Fruit fly (Drosophila melanogaster) whole organism, prepupa: ENCODE measurements around the gene CG17768.

Experiments
- Blimp-1 ChIP-seq: fragments of 200-800 bp; sonication (Bioruptor generic); optimal IDR thresholded peaks from 3 replicates; lab custom pipeline; 2017; ENCODE audit warnings: missing biosample characterization, missing genetic modification characterization, mild to moderate bottlenecking, moderate library complexity, missing genetic modification reagents
- CG10631 ChIP-seq: fragments of 200-800 bp; sonication (Bioruptor generic); optimal IDR thresholded peaks from 2 replicates; lab custom pipeline; 2016; ENCODE audit warnings: missing biosample characterization, missing genetic modification characterization
- CG11294 ChIP-seq: fragments of 200-800 bp; sonication (Bioruptor generic); IDR thresholded peaks from 2 replicates; pipeline ENCODE4 v1.3.6; 2022; ENCODE audit warnings: missing biosample characterization, missing genetic modification characterization
- CG11762 ChIP-seq: fragments of 200-800 bp; sonication (Bioruptor generic); optimal IDR thresholded peaks from 3 replicates; lab custom pipeline; 2016; ENCODE audit warnings: missing biosample characterization, missing genetic modification characterization; ENCODE audit not compliant: insufficient read depth
- CG15336 ChIP-seq: fragments of 200-800 bp; sonication (Bioruptor generic); IDR thresholded peaks from 2 replicates; pipeline ENCODE4 v1.3.6; 2022; ENCODE audit warnings: missing biosample characterization, missing genetic modification characterization
- CG1621 ChIP-seq: fragments of 200-800 bp; sonication (Bioruptor generic); optimal IDR thresholded peaks from 3 replicates; lab custom pipeline; 2018; ENCODE audit warnings: missing biosample characterization, mild to moderate bottlenecking, missing genetic modification characterization
- CG16779 ChIP-seq: fragments of 200-800 bp; sonication (Bioruptor generic); optimal IDR thresholded peaks from 3 replicates; lab custom pipeline; 2017; ENCODE audit warnings: missing biosample characterization, mild to moderate bottlenecking, missing genetic modification characterization
- CG3032 ChIP-seq: fragments of 200-800 bp; optimal IDR thresholded peaks from 2 replicates; lab custom pipeline; 2019; ENCODE audit warnings: missing biosample characterization, mild to moderate bottlenecking, missing genetic modification characterization, moderate library complexity
- CG31627 ChIP-seq: fragments of 200-800 bp; sonication (Bioruptor generic); optimal IDR thresholded peaks from 3 replicates; lab custom pipeline; 2016; ENCODE audit warnings: missing biosample characterization, missing genetic modification characterization
- CG34406 ChIP-seq: fragments of 200-800 bp; sonication (Bioruptor generic); optimal IDR thresholded peaks from 3 replicates; lab custom pipeline; 2016; ENCODE audit warnings: missing biosample characterization, missing genetic modification characterization
- CG3919 ChIP-seq: fragments of 200-800 bp; sonication (Bioruptor generic); optimal IDR thresholded peaks from 3 replicates; lab custom pipeline; 2016; ENCODE audit warnings: missing biosample characterization, missing genetic modification characterization
- CG6792 ChIP-seq: fragments of 200-800 bp; sonication (Bioruptor generic); optimal IDR thresholded peaks from 3 replicates; lab custom pipeline; 2016; ENCODE audit warnings: missing biosample characterization, missing genetic modification characterization
- CG6808 ChIP-seq: fragments of 200-800 bp; sonication (Bioruptor generic); optimal IDR thresholded peaks from 3 replicates; lab custom pipeline; 2017; ENCODE audit warnings: missing biosample characterization, missing genetic modification characterization, mild to moderate bottlenecking, moderate library complexity, missing genetic modification reagents
- CG6854 ChIP-seq: fragments of 200-800 bp; sonication (Bioruptor generic); optimal IDR thresholded peaks from 2 replicates; lab custom pipeline; 2017; ENCODE audit warnings: missing biosample characterization, mild to moderate bottlenecking, missing genetic modification characterization
- CG7368 ChIP-seq: fragments of 200-800 bp; sonication (Bioruptor generic); optimal IDR thresholded peaks from 3 replicates; lab custom pipeline; 2016; ENCODE audit warnings: missing biosample characterization, missing genetic modification characterization
- CG8119 ChIP-seq: fragments of 200-800 bp; sonication (Bioruptor generic); IDR thresholded peaks from 3 replicates; pipeline ENCODE4 v1.3.6; 2022; ENCODE audit warnings: missing biosample characterization, missing genetic modification characterization
- CG8319 ChIP-seq: fragments of 200-800 bp; sonication (Bioruptor generic); optimal IDR thresholded peaks from 3 replicates; lab custom pipeline; 2016; ENCODE audit warnings: missing biosample characterization, missing genetic modification characterization
- CG9139 ChIP-seq: fragments of 200-800 bp; sonication (Bioruptor generic); optimal IDR thresholded peaks from 3 replicates; lab custom pipeline; 2017; ENCODE audit warnings: missing biosample characterization, mild to moderate bottlenecking, missing genetic modification characterization
- Eip75B ChIP-seq: fragments of 200-800 bp; sonication (Bioruptor generic); optimal IDR thresholded peaks from 3 replicates; lab custom pipeline; 2016; ENCODE audit warnings: missing biosample characterization, missing genetic modification characterization
- Eip78C ChIP-seq: fragments of 200-800 bp; sonication (Bioruptor generic); peaks from one replicate; lab custom pipeline; 2016; ENCODE audit warnings: missing biosample characterization, missing genetic modification characterization
- Eip93F ChIP-seq: fragments of 200-800 bp; sonication (Bioruptor generic); optimal IDR thresholded peaks from 2 replicates; lab custom pipeline; 2016; ENCODE audit warnings: missing biosample characterization, mild to moderate bottlenecking, missing genetic modification characterization
- Ets21C ChIP-seq: fragments of 200-800 bp; sonication (Bioruptor generic); optimal IDR thresholded peaks from 3 replicates; lab custom pipeline; 2016; ENCODE audit warnings: missing biosample characterization, missing genetic modification characterization
- Ets96B ChIP-seq: fragments of 200-800 bp; optimal IDR thresholded peaks from 2 replicates; lab custom pipeline; 2019; ENCODE audit warnings: missing biosample characterization, mild to moderate bottlenecking, missing genetic modification characterization, moderate library complexity
- Gug ChIP-seq: fragments of 200-800 bp; sonication (Bioruptor generic); IDR thresholded peaks from 2 replicates; pipeline ENCODE4 v1.3.6; 2022; ENCODE audit warnings: missing biosample characterization, missing genetic modification characterization
- Hr38 ChIP-seq: sonication (Bioruptor generic); optimal IDR thresholded peaks from 2 replicates; lab custom pipeline; 2016; ENCODE audit warnings: missing biosample characterization, missing genetic modification characterization
- Hr39 ChIP-seq: fragments of 200-800 bp; sonication (Bioruptor generic); optimal IDR thresholded peaks from 2 replicates; lab custom pipeline; 2016; ENCODE audit warnings: missing biosample characterization, missing genetic modification characterization
- Hr4 ChIP-seq: fragments of 200-800 bp; sonication (Bioruptor generic); optimal IDR thresholded peaks from 3 replicates; lab custom pipeline; 2016; ENCODE audit warnings: missing biosample characterization, missing genetic modification characterization
- OdsH ChIP-seq: fragments of 200-800 bp; sonication (Bioruptor generic); optimal IDR thresholded peaks from 3 replicates; lab custom pipeline; 2016; ENCODE audit warnings: missing biosample characterization, missing genetic modification characterization
- Smox ChIP-seq: fragments of 200-800 bp; sonication (Bioruptor generic); optimal IDR thresholded peaks from 3 replicates; lab custom pipeline; 2016; ENCODE audit warnings: missing biosample characterization, missing genetic modification characterization
- Sox102F ChIP-seq: fragments of 200-800 bp; sonication (Bioruptor generic); optimal IDR thresholded peaks from 2 replicates; lab custom pipeline; 2016; ENCODE audit warnings: missing biosample characterization, mild to moderate bottlenecking, missing genetic modification characterization
- Sox14 ChIP-seq: fragments of 200-800 bp; sonication (Bioruptor generic); optimal IDR thresholded peaks from 3 replicates; lab custom pipeline; 2016; ENCODE audit warnings: missing biosample characterization, missing genetic modification characterization
- Sox15 ChIP-seq: fragments of 200-800 bp; sonication (Bioruptor generic); optimal IDR thresholded peaks from 3 replicates; lab custom pipeline; 2016; ENCODE audit warnings: missing biosample characterization, missing genetic modification characterization
- acj6 ChIP-seq: fragments of 200-800 bp; sonication (Bioruptor generic); optimal IDR thresholded peaks from 3 replicates; lab custom pipeline; 2016; ENCODE audit warnings: missing biosample characterization, missing genetic modification characterization
- cyc ChIP-seq: fragments of 200-800 bp; sonication (Bioruptor generic); optimal IDR thresholded peaks from 3 replicates; lab custom pipeline; 2016; ENCODE audit warnings: missing biosample characterization, missing genetic modification characterization
- dac ChIP-seq: fragments of 200-800 bp; sonication (Bioruptor generic); optimal IDR thresholded peaks from 2 replicates; lab custom pipeline; 2017; ENCODE audit warnings: missing biosample characterization, mild to moderate bottlenecking, missing genetic modification characterization
- dsx ChIP-seq: fragments of 200-800 bp; optimal IDR thresholded peaks from 3 replicates; lab custom pipeline; 2019; ENCODE audit warnings: missing biosample characterization, mild to moderate bottlenecking, missing genetic modification characterization, moderate library complexity; ENCODE audit not compliant: poor library complexity, severe bottlenecking
- esn ChIP-seq: fragments of 200-800 bp; sonication (Bioruptor generic); optimal IDR thresholded peaks from 2 replicates; lab custom pipeline; 2016; ENCODE audit warnings: missing biosample characterization, mild to moderate bottlenecking, missing genetic modification characterization, moderate library complexity
- fd59A ChIP-seq: fragments of 200-800 bp; sonication (Bioruptor generic); optimal IDR thresholded peaks from 2 replicates; lab custom pipeline; 2017; ENCODE audit warnings: missing biosample characterization, mild to moderate bottlenecking, missing genetic modification characterization, missing genetic modification reagents
- lz ChIP-seq: fragments of 200-800 bp; sonication (Bioruptor generic); optimal IDR thresholded peaks from 3 replicates; lab custom pipeline; 2016; ENCODE audit warnings: missing biosample characterization, missing genetic modification characterization
- net ChIP-seq: fragments of 200-800 bp; sonication (Bioruptor generic); optimal IDR thresholded peaks from 3 replicates; lab custom pipeline; 2016; ENCODE audit warnings: missing biosample characterization, missing genetic modification characterization
- pdm3 ChIP-seq: fragments of 200-800 bp; sonication (Bioruptor generic); optimal IDR thresholded peaks from 3 replicates; lab custom pipeline; 2016; ENCODE audit warnings: missing biosample characterization, missing genetic modification characterization
- spab ChIP-seq: fragments of 200-800 bp; sonication (Bioruptor generic); optimal IDR thresholded peaks from 2 replicates; lab custom pipeline; 2017; ENCODE audit warnings: missing biosample characterization, mild to moderate bottlenecking, missing genetic modification characterization, missing genetic modification reagents
- ss ChIP-seq, 2 experiments: fragments of 200-800 bp; sonication (Bioruptor generic); optimal IDR thresholded peaks; 2 replicates in 1 of 2; 3 replicates in 1 of 2; lab custom pipeline; 2017 to 2018; ENCODE audit warnings: mild to moderate bottlenecking in 2 of 2, missing biosample characterization in 2 of 2, missing genetic modification characterization in 2 of 2, moderate library complexity in 1 of 2
- svp ChIP-seq: fragments of 200-800 bp; sonication (Bioruptor generic); peaks from one replicate; lab custom pipeline; 2016; ENCODE audit warnings: missing biosample characterization, missing genetic modification characterization
- vri ChIP-seq: fragments of 200-800 bp; sonication (Bioruptor generic); optimal IDR thresholded peaks from 3 replicates; lab custom pipeline; 2016; ENCODE audit warnings: missing biosample characterization, mild to moderate bottlenecking, missing genetic modification characterization

CG17768 gene

DNA sequence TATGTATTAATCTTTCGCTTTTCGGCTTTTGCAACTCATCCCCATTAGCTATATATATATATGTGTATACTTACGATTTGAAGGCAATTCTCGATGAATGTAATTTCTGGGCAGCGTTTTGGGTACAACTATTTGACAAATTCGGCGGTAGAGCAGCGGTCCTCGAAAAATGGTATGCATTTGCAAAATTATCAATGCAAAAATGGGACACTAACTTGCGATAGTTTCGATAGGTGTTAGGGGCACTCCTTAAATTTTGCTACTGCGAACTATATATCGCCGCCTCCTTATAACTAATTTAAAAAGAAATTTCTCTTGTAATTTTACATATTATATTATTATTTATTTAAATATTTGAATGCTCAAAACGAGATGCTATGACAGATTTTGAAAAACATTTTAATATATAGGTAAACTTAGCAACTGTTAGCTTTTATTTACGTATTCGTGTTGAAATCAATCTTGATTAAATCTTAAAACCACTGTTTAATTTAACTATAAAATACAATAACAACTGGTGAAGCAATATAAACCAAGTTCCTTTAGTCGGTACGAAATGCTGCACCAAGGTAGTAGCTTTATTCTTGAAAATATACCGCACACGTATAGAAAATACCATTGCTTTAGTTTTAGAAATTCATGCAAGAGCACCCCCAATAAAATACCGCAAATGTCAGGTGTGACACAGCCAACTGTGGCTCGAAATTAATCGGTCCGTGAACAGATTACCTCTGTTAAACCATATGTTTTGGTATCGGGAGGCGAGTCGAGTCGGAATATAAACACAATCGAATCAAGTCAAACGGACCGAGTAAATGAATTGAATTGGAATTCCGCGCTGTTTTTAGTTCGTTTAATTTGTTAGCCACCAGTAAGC is 8.5 kb upstream of the CG17768 start, which contains the start of the genes CG5355 and Klp31E:
Gene CG5355, minus strand, starts transcription at position 213 of the 877 bp plus-strand sequence.
Gene Klp31E, plus strand, starts transcription at position 767 of the 877 bp plus-strand sequence.
- peak; percentile 59 for TF ChIP-seq lz (GFP tag; lab: Kevin White, UChicago)
- peak; percentile 16 for TF ChIP-seq CG6854 (GFP tag; lab: Kevin White, UChicago)
- peak; percentile 42 for TF ChIP-seq CG6792 (GFP tag; lab: Kevin White, UChicago)
- TF ChIP-seq cyc (GFP tag; lab: Kevin White, UChicago), result peak; percentile 47
- no peak for TF ChIP-seq Hr38 (GFP tag; lab: Kevin White, UChicago)
- peak; percentile 50 for TF ChIP-seq acj6 (GFP tag; lab: Kevin White, UChicago)
- TF ChIP-seq Hr4 (GFP tag; lab: Kevin White, UChicago), result no peak
- no peak for TF ChIP-seq Eip75B (GFP tag; lab: Kevin White, UChicago)
- peak; percentile 63 for TF ChIP-seq CG31627
- TF ChIP-seq esn, result peak; percentile 54
- TF ChIP-seq Ets96B, result peak; percentile 46
- peak; percentile 79 for TF ChIP-seq CG3032 (tag; lab: Kevin White, UChicago)
- no peak for TF ChIP-seq Sox14 (GFP tag; lab: Kevin White, UChicago)
- TF ChIP-seq Smox, result no peak
- no peak for TF ChIP-seq CG1621 (tag; lab: Kevin White, UChicago)
- no peak for TF ChIP-seq CG11294 (GFP tag; lab: Robert Waterston, UW)
- TF ChIP-seq Eip93F (GFP tag; lab: Kevin White, UChicago), result peak; percentile 52
- TF ChIP-seq OdsH (GFP tag; lab: Kevin White, UChicago), result peak; percentile 69
- TF ChIP-seq Ets21C, result peak; percentile 39
- no peak for TF ChIP-seq CG3919 (GFP tag; lab: Kevin White, UChicago)
- 0 out of 2 replicates have a peak, but pooled peaks have one; percentile 41 for TF ChIP-seq Gug (GFP tag; lab: Robert Waterston, UW)
- TF ChIP-seq Eip78C (GFP tag; lab: Kevin White, UChicago), result peak; percentile 87
- TF ChIP-seq CG34406, result no peak
- TF ChIP-seq dac (GFP tag; lab: Kevin White, UChicago), result no peak
- TF ChIP-seq Blimp-1, result peak; percentile 43
- TF ChIP-seq Hr39, result peak; percentile 59
- TF ChIP-seq CG10631, result peak; percentile 78
- TF ChIP-seq vri (GFP tag; lab: Kevin White, UChicago), result no peak
- TF ChIP-seq net, result no peak
- TF ChIP-seq Sox15 (GFP tag; lab: Kevin White, UChicago), result peak; percentile 65

DNA sequence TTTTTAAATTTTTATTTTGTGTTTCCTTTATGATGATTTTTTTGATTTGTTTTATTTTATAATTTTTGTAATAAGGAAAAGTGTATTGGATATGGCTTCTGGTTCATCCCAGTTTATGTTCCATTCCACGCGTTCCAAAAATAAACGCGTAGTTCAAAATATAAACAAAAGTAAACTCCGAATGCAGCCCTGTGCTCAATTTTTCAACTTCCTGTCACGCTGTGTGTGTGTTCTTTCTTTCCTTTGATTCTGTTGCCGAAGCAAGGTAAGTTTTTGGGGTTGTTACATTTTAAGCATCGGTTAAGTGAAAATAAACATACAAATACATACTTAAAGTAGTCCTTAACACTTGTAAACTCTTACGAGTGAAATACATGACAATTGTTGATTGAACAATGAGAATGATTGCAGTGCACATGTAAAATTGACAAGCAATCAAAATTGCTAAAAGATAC is 3.1 kb upstream of the CG17768 start, which contains the start of the genes Ip259 and RpS27A:
Gene Ip259, plus strand, starts transcription at position 231 of the 455 bp plus-strand sequence.
Gene RpS27A, plus strand, starts transcription at position 231 of the 455 bp plus-strand sequence.
- TF ChIP-seq Smox (no peak), CG16779 (no peak), CG11294 (GFP tag; lab: Robert Waterston, UW) (no peak), CG8119 (peak; percentile 36; the same call in 1 of the 3 replicates), cyc (GFP tag; lab: Kevin White, UChicago) (peak; percentile 76), svp (GFP tag; lab: Kevin White, UChicago) (no peak), CG8319 (GFP tag; lab: Kevin White, UChicago) (peak; percentile 60), net (no peak), vri (GFP tag; lab: Kevin White, UChicago) (no peak), Sox102F (GFP tag; lab: Kevin White, UChicago) (no peak), acj6 (GFP tag; lab: Kevin White, UChicago) (peak; percentile 70), Eip75B (GFP tag; lab: Kevin White, UChicago) (no peak), Hr38 (GFP tag; lab: Kevin White, UChicago) (no peak), CG9139 (GFP tag; lab: Kevin White, UChicago) (peak; percentile 61), CG11762 (GFP tag; lab: Kevin White, UChicago) (peak; percentile 27), CG7368 (no peak), spab (GFP tag; lab: Kevin White, UChicago) (no peak), Ets21C (peak; percentile 6), Sox15 (GFP tag; lab: Kevin White, UChicago) (peak; percentile 47), CG3919 (GFP tag; lab: Kevin White, UChicago) (no peak), pdm3 (GFP tag; lab: Kevin White, UChicago) (no peak), ss (GFP tag; optimal IDR thresholded peaks at IDR 0.05; lab: Kevin White, UChicago) (peak in 1 of 2 experiments; percentile 77), fd59A (GFP tag; lab: Kevin White, UChicago) (peak; percentile 56), Sox14 (GFP tag; lab: Kevin White, UChicago) (no peak), esn (peak; percentile 85), Hr39 (no peak), dsx (GFP tag; lab: Kevin White, UChicago) (no peak), CG6808 (GFP tag; lab: Kevin White, UChicago) (no peak), CG15336 (GFP tag; lab: Robert Waterston, UW) (no peak), Eip93F (GFP tag; lab: Kevin White, UChicago) (peak; percentile 21), OdsH (GFP tag; lab: Kevin White, UChicago) (peak; percentile 58), CG1621 (tag; lab: Kevin White, UChicago) (no peak), CG6792 (GFP tag; lab: Kevin White, UChicago) (peak; percentile 59)
